Fruit fly (Drosophila melanogaster) whole organism, embryonic: ENCODE data around the gene Fbp1.

Experiments
- CG10147 ChIP-seq: fragments of 200-800 bp; sonication (Bioruptor generic); optimal IDR thresholded peaks from 2 replicates; lab custom pipeline; 2019; ENCODE audit warnings: missing biosample characterization, mild to moderate bottlenecking, missing genetic modification characterization, moderate library complexity
- CG10274 ChIP-seq: fragments of 200-800 bp; sonication (Bioruptor generic); optimal IDR thresholded peaks from 3 replicates; lab custom pipeline; 2017; ENCODE audit warnings: missing biosample characterization, mild to moderate bottlenecking, missing genetic modification characterization
- CG10431 ChIP-seq: fragments of 200-800 bp; sonication (Bioruptor generic); optimal IDR thresholded peaks from 3 replicates; lab custom pipeline; 2018; ENCODE audit warnings: missing biosample characterization, mild to moderate bottlenecking, missing genetic modification characterization
- CG10543 ChIP-seq: fragments of 200-800 bp; sonication (Bioruptor generic); optimal IDR thresholded peaks from 3 replicates; lab custom pipeline; 2017; ENCODE audit warnings: missing biosample characterization, mild to moderate bottlenecking, missing genetic modification characterization, moderate library complexity
- CG11093 ChIP-seq: fragments of 200-800 bp; sonication (Bioruptor generic); IDR thresholded peaks from 3 replicates; pipeline ENCODE4 v1.3.6; 2022; ENCODE audit warnings: missing biosample characterization, missing genetic modification characterization
- CG11696 ChIP-seq: fragments of 200-800 bp; sonication (Bioruptor generic); IDR thresholded peaks from 2 replicates; pipeline ENCODE4 v1.3.6; 2022; ENCODE audit warnings: missing biosample characterization, missing genetic modification characterization
- CG12219 ChIP-seq: fragments of 200-800 bp; sonication (Bioruptor generic); optimal IDR thresholded peaks from 3 replicates; lab custom pipeline; 2018; ENCODE audit warnings: missing biosample characterization, mild to moderate bottlenecking, missing genetic modification characterization
- CG13287 ChIP-seq: fragments of 200-800 bp; sonication (Bioruptor generic); IDR thresholded peaks from 2 replicates; pipeline ENCODE4 v1.3.6; 2022; ENCODE audit warnings: missing biosample characterization, missing genetic modification characterization; ENCODE audit not compliant: partially characterized antibody
- CG13775 ChIP-seq: fragments of 200-800 bp; sonication (Bioruptor generic); optimal IDR thresholded peaks from 3 replicates; lab custom pipeline; 2017; ENCODE audit warnings: missing biosample characterization, mild to moderate bottlenecking, missing genetic modification characterization
- CG14014 ChIP-seq: fragments of 200-800 bp; sonication (Bioruptor generic); IDR thresholded peaks from 2 replicates; pipeline ENCODE4 v1.3.6; 2022; ENCODE audit warnings: missing biosample characterization, missing genetic modification characterization
- CG16815 ChIP-seq: fragments of 200-800 bp; sonication (Bioruptor generic); optimal IDR thresholded peaks from 3 replicates; lab custom pipeline; 2017; ENCODE audit warnings: missing biosample characterization, mild to moderate bottlenecking, missing genetic modification characterization
- CG17802 ChIP-seq: fragments of 200-800 bp; sonication (Bioruptor generic); optimal IDR thresholded peaks from 2 replicates; lab custom pipeline; 2018; ENCODE audit warnings: missing biosample characterization, mild to moderate bottlenecking, missing genetic modification characterization, moderate library complexity
- CG18262 ChIP-seq: fragments of 200-800 bp; optimal IDR thresholded peaks from 3 replicates; lab custom pipeline; 2019; ENCODE audit warnings: missing biosample characterization, mild to moderate bottlenecking, missing genetic modification characterization, moderate library complexity
- CG2116 ChIP-seq: fragments of 200-800 bp; sonication (Bioruptor generic); optimal IDR thresholded peaks from 3 replicates; lab custom pipeline; 2018; ENCODE audit warnings: missing biosample characterization, mild to moderate bottlenecking, missing genetic modification characterization
- CG2199 ChIP-seq: fragments of 200-800 bp; sonication (Bioruptor generic); IDR thresholded peaks from 3 replicates; pipeline ENCODE4 v1.3.6; 2022; ENCODE audit warnings: missing biosample characterization, missing genetic modification characterization
- CG32532 ChIP-seq: fragments of 200-800 bp; sonication (Bioruptor generic); IDR thresholded peaks from 2 replicates; pipeline ENCODE4 v1.3.6; 2022; ENCODE audit warnings: missing biosample characterization, missing genetic modification characterization
- CG4820 ChIP-seq: fragments of 200-800 bp; sonication (Bioruptor generic); optimal IDR thresholded peaks from 3 replicates; lab custom pipeline; 2016; ENCODE audit warnings: missing biosample characterization, missing genetic modification characterization
- CG7928 ChIP-seq: fragments of 200-800 bp; sonication (Bioruptor generic); optimal IDR thresholded peaks from 2 replicates; lab custom pipeline; 2017; ENCODE audit warnings: missing biosample characterization, mild to moderate bottlenecking, missing genetic modification characterization
- CG8359 ChIP-seq: fragments of 200-800 bp; sonication (Bioruptor generic); optimal IDR thresholded peaks from 2 replicates; lab custom pipeline; 2017; ENCODE audit warnings: missing biosample characterization, mild to moderate bottlenecking, missing genetic modification characterization, borderline replicate concordance
- CG8944 ChIP-seq: fragments of 200-800 bp; sonication (Bioruptor generic); optimal IDR thresholded peaks from 3 replicates; lab custom pipeline; 2016; ENCODE audit warnings: missing biosample characterization, missing genetic modification characterization
- CG9727 ChIP-seq: fragments of 200-800 bp; sonication (Bioruptor generic); optimal IDR thresholded peaks from 3 replicates; lab custom pipeline; 2017; ENCODE audit warnings: missing biosample characterization, mild to moderate bottlenecking, missing genetic modification characterization
- HLH3B ChIP-seq: fragments of 200-800 bp; sonication (Bioruptor generic); IDR thresholded peaks from 2 replicates; pipeline ENCODE4 v1.3.6; 2022; ENCODE audit warnings: missing biosample characterization, missing genetic modification characterization
- Mrtf ChIP-seq: fragments of 200-800 bp; sonication (Bioruptor generic); IDR thresholded peaks from 3 replicates; pipeline ENCODE4 v1.3.6; 2022; ENCODE audit warnings: missing biosample characterization, missing genetic modification characterization
- Myb ChIP-seq: fragments of 200-800 bp; sonication (Bioruptor generic); optimal IDR thresholded peaks from 2 replicates; lab custom pipeline; 2016; ENCODE audit warnings: missing biosample characterization, missing genetic modification characterization
- NC2α ChIP-seq: fragments of 200-800 bp; sonication (Bioruptor generic); optimal IDR thresholded peaks from 2 replicates; lab custom pipeline; 2016; ENCODE audit warnings: missing biosample characterization, missing genetic modification characterization
- Nf-YC ChIP-seq: fragments of 200-800 bp; optimal IDR thresholded peaks from 3 replicates; lab custom pipeline; 2019; ENCODE audit warnings: missing biosample characterization, mild to moderate bottlenecking, missing genetic modification characterization, moderate library complexity
- PHDP ChIP-seq: fragments of 200-800 bp; sonication (Bioruptor generic); optimal IDR thresholded peaks from 3 replicates; lab custom pipeline; 2018; ENCODE audit warnings: missing biosample characterization, mild to moderate bottlenecking, missing genetic modification characterization, moderate library complexity
- Pdp1 ChIP-seq, 2 experiments: fragments of 200-800 bp; sonication (Bioruptor generic); optimal IDR thresholded peaks; 3 replicates each; lab custom pipeline; 2016; ENCODE audit warnings: missing biosample characterization in 2 of 2, missing genetic modification characterization in 2 of 2, mild to moderate bottlenecking in 1 of 2, moderate library complexity in 1 of 2
- Sin3A ChIP-seq: fragments of >200 bp; optimal IDR thresholded peaks from 2 replicates; lab custom pipeline; 2018
- Sry-β ChIP-seq: fragments of 200-800 bp; sonication (Bioruptor generic); optimal IDR thresholded peaks from 2 replicates; lab custom pipeline; 2018; ENCODE audit warnings: missing biosample characterization, mild to moderate bottlenecking, missing genetic modification characterization, moderate library complexity
- Vsx1 ChIP-seq: fragments of 200-800 bp; sonication (Bioruptor generic); optimal IDR thresholded peaks from 2 replicates; lab custom pipeline; 2017; ENCODE audit warnings: missing biosample characterization, mild to moderate bottlenecking, missing genetic modification characterization, missing genetic modification reagents
- aop ChIP-seq: fragments of 200-800 bp; sonication (Bioruptor generic); IDR thresholded peaks from 2 replicates; pipeline ENCODE4 v1.3.6; 2022; ENCODE audit warnings: missing biosample characterization, missing genetic modification characterization
- cas ChIP-seq: fragments of 200-800 bp; sonication (Bioruptor generic); IDR thresholded peaks from 2 replicates; pipeline ENCODE4 v1.3.6; 2022; ENCODE audit warnings: missing biosample characterization, missing genetic modification characterization
- chinmo ChIP-seq: fragments of 200-800 bp; sonication (Bioruptor generic); IDR thresholded peaks from 4 replicates; pipeline ENCODE4 v1.3.6; 2022; ENCODE audit warnings: missing biosample characterization, missing genetic modification characterization; ENCODE audit not compliant: partially characterized antibody
- da ChIP-seq: fragments of 200-800 bp; sonication (Bioruptor generic); optimal IDR thresholded peaks from 2 replicates; lab custom pipeline; 2016; ENCODE audit warnings: missing biosample characterization, missing genetic modification characterization
- eyg ChIP-seq: fragments of 200-800 bp; sonication (Bioruptor generic); optimal IDR thresholded peaks from 3 replicates; lab custom pipeline; 2016; ENCODE audit warnings: missing biosample characterization, missing genetic modification characterization
- gfzf ChIP-seq: fragments of 200-800 bp; sonication (Bioruptor generic); optimal IDR thresholded peaks from 2 replicates; lab custom pipeline; 2016; ENCODE audit warnings: missing biosample characterization, mild to moderate bottlenecking, missing genetic modification characterization, moderate library complexity
- lab ChIP-seq: fragments of 200-800 bp; sonication (Bioruptor generic); optimal IDR thresholded peaks from 3 replicates; lab custom pipeline; 2017; ENCODE audit warnings: missing biosample characterization, missing genetic modification characterization, mild to moderate bottlenecking, moderate library complexity, missing genetic modification reagents
- mld ChIP-seq: fragments of 200-800 bp; sonication (Bioruptor generic); IDR thresholded peaks from 3 replicates; pipeline ENCODE4 v1.3.6; 2022; ENCODE audit warnings: missing biosample characterization, missing genetic modification characterization; ENCODE audit not compliant: partially characterized antibody
- nau ChIP-seq: fragments of 200-800 bp; sonication (Bioruptor generic); optimal IDR thresholded peaks from 3 replicates; lab custom pipeline; 2017; ENCODE audit warnings: missing biosample characterization, mild to moderate bottlenecking, missing genetic modification characterization, missing genetic modification reagents
- nerfin-2 ChIP-seq: fragments of 200-800 bp; sonication (Bioruptor generic); IDR thresholded peaks from 2 replicates; pipeline ENCODE4 v1.3.6; 2022; ENCODE audit warnings: missing biosample characterization, missing genetic modification characterization; ENCODE audit not compliant: partially characterized antibody
- nom ChIP-seq: fragments of 200-800 bp; sonication (Bioruptor generic); optimal IDR thresholded peaks from 2 replicates; lab custom pipeline; 2017; ENCODE audit warnings: missing biosample characterization, missing genetic modification characterization, mild to moderate bottlenecking, moderate library complexity, missing genetic modification reagents
- odd ChIP-seq: fragments of 200-800 bp; sonication (Bioruptor generic); optimal IDR thresholded peaks from 2 replicates; lab custom pipeline; 2017; ENCODE audit warnings: missing biosample characterization, mild to moderate bottlenecking, missing genetic modification characterization
- onecut ChIP-seq: fragments of 200-800 bp; sonication (Bioruptor generic); IDR thresholded peaks from 2 replicates; pipeline ENCODE4 v1.3.6; 2022; ENCODE audit warnings: missing biosample characterization, missing genetic modification characterization
- pfk ChIP-seq: fragments of 200-800 bp; sonication (Bioruptor generic); optimal IDR thresholded peaks from 2 replicates; lab custom pipeline; 2018; ENCODE audit warnings: missing biosample characterization, mild to moderate bottlenecking, missing genetic modification characterization, moderate library complexity
- pnt ChIP-seq: fragments of 200-800 bp; sonication (Bioruptor generic); optimal IDR thresholded peaks from 3 replicates; lab custom pipeline; 2016; ENCODE audit warnings: missing biosample characterization, missing genetic modification characterization
- repo ChIP-seq: fragments of 200-800 bp; sonication (Bioruptor generic); optimal IDR thresholded peaks from 2 replicates; lab custom pipeline; 2016; ENCODE audit warnings: missing biosample characterization, missing genetic modification characterization
- row ChIP-seq: fragments of 200-800 bp; sonication (Bioruptor generic); IDR thresholded peaks from 3 replicates; pipeline ENCODE4 v1.3.6; 2022; ENCODE audit warnings: missing biosample characterization, missing genetic modification characterization
- slbo ChIP-seq: fragments of 200-800 bp; sonication (Bioruptor generic); IDR thresholded peaks from 2 replicates; pipeline ENCODE4 v1.3.6; 2022; ENCODE audit warnings: missing biosample characterization, missing genetic modification characterization
- sna ChIP-seq: fragments of 200-800 bp; sonication (Bioruptor generic); IDR thresholded peaks from 2 replicates; pipeline ENCODE4 v1.3.6; 2022; ENCODE audit warnings: missing biosample characterization, missing genetic modification characterization; ENCODE audit not compliant: partially characterized antibody

Fbp1 gene

DNA sequence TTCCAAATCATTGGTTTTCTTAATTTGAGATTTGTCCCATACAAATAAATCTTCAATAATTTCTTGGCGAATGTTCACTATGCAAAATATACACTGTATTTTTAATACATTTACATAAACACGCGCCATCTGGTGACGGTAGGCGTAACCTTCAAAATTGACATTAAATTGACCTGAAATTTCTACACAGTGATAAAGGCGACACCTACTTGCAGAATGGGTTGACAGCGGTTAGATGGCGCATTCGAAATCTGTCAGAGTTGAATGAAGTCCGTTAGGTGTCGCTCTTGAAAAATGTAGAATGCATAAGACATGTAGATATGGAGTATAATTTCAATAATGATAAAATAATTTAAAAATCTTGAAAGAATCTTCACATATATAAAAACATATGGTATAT lies 13.6 kb upstream of the Fbp1 start (continued):
- TF ChIP-seq nerfin-2 (no peak), CG2116 (GFP tag; lab: Kevin White, UChicago) (peak; percentile 52), onecut (peak; percentile 62), Mrtf (GFP tag; lab: Robert Waterston, UW) (peak; percentile 91), Vsx1 (GFP tag; lab: Kevin White, UChicago) (peak; percentile 28), CG8359 (GFP tag; lab: Kevin White, UChicago) (no peak), CG18262 (tag; lab: Kevin White, UChicago) (peak; percentile 63), CG13775 (GFP tag; lab: Kevin White, UChicago) (peak; percentile 52), CG17802 (tag; lab: Kevin White, UChicago) (peak; percentile 48), Myb (GFP tag; lab: Kevin White, UChicago) (peak; percentile 78), CG9727 (GFP tag; lab: Kevin White, UChicago) (peak; percentile 24), CG12219 (GFP tag; lab: Kevin White, UChicago) (peak; percentile 12), da (GFP tag; lab: Kevin White, UChicago) (peak; percentile 86), CG10147 (GFP tag; lab: Kevin White, UChicago) (peak; percentile 35), nom (GFP tag; lab: Kevin White, UChicago) (no peak), eyg (GFP tag; lab: Kevin White, UChicago) (peak; percentile 65), row (GFP tag; lab: Robert Waterston, UW) (peak; percentile 71), lab (peak; percentile 32), pfk (GFP tag; lab: Kevin White, UChicago) (peak; percentile 9), CG11093 (peak; percentile 59; the same call in 2 of the 3 replicates), CG32532 (peak; percentile 92), HLH3B (GFP tag; lab: Robert Waterston, UW) (peak; percentile 71; the same call in 1 of the 2 replicates), CG2199 (peak; percentile 79; the same call in 2 of the 3 replicates), slbo (peak; percentile 95), mld (GFP tag; lab: Robert Waterston, UW) (no peak), CG10543 (GFP tag; lab: Kevin White, UChicago) (no peak), CG13287 (peak; percentile 37; the same call in 1 of the 2 replicates), cas (no peak), CG4820 (GFP tag; lab: Kevin White, UChicago) (peak; percentile 77), CG16815 (GFP tag; lab: Kevin White, UChicago) (peak; percentile 85), CG11696 (no peak), Sin3A (lab: Kevin White, UChicago) (no peak), aop (GFP tag; lab: Robert Waterston, UW) (no peak), NC2α (peak; percentile 70), odd (peak; percentile 18), pnt (GFP tag; lab: Kevin White, UChicago) (peak; percentile 95), PHDP (tag; lab: Kevin White, UChicago) (peak; percentile 67), CG10274 (GFP tag; lab: Kevin White, UChicago) (no peak), nau (GFP tag; lab: Kevin White, UChicago) (no peak), sna (GFP tag; lab: Robert Waterston, UW) (no peak), Pdp1 (GFP tag; optimal IDR thresholded peaks at IDR 0.05; lab: Kevin White, UChicago) (peak; percentile 90 to 92), CG8944 (GFP tag; lab: Kevin White, UChicago) (peak; percentile 92), gfzf (no peak), Nf-YC (tag; lab: Kevin White, UChicago) (peak; percentile 47), chinmo (GFP tag; lab: Robert Waterston, UW) (no peak), CG14014 (peak; percentile 80), CG10431 (GFP tag; lab: Kevin White, UChicago) (no peak), CG7928 (GFP tag; lab: Kevin White, UChicago) (no peak), repo (GFP tag; lab: Kevin White, UChicago) (peak; percentile 68), Sry-β (GFP tag; lab: Kevin White, UChicago) (no peak)
